Fruit fly (Drosophila melanogaster): ENCODE measurements around the gene Gyc89Da.

Gyc89Da gene

DNA sequence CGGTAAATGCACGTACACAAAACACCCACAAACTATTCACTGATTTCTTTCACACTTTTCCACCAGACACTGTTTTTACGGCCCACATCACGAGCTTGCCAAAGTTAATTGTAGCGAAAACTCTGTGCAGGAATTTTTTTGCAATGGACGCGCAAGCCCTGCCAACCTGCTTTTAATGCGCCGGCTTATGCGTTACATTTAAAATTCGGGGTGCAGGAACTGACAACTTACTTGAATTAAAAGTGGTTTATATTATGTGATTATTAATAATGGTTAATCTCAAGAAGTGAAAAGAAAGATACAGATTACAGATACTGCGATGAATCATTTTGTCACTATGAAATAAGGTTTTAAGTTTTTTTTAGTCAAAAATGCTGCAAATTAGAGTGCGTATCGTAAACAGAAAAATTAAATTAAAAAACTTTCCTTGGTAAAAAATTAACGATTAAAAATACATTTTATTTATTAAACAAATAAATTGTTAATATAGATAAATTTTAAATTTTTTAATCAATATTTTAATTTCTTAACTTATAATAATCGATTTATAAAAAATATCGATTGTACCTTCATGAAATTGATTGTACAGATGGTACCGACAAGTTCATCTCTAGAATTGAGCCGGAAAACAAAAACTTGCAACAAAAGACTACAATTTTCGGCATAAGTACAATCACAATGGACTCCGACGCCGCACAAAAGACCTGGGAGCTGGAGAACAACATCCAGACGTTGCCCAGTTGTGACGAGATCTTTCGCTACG lies 2.7 kb upstream of the Gyc89Da start, which contains the start of the genes CG42232 and CSN5:
Gene CG42232, minus strand, starts transcription at position 163 of the 763 bp plus-strand sequence.
Gene CSN5, plus strand, starts transcription at position 599 of the 763 bp plus-strand sequence.
- TF ChIP-seq Rel (GFP tag; optimal IDR thresholded peaks at IDR 0.05) = no peak
- TF ChIP-seq Rel (tag; optimal IDR thresholded peaks at IDR 0.05) = no peak
- no peak for TF ChIP-seq N (GFP tag; optimal IDR thresholded peaks at IDR 0.05)
- no peak for TF ChIP-seq dl (GFP tag; optimal IDR thresholded peaks at IDR 0.05; ENCODE audit: insufficient read depth in 1 of 2, partially characterized antibody in 2 of 2)
- TF ChIP-seq h (GFP tag; optimal IDR thresholded peaks at IDR 0.05) = no peak
- no peak for TF ChIP-seq OdsH (GFP tag; optimal IDR thresholded peaks at IDR 0.05)
- TF ChIP-seq Vsx2 (GFP tag; optimal IDR thresholded peaks at IDR 0.05; ENCODE audit: partially characterized antibody) = no peak
- TF ChIP-seq usp (GFP tag; optimal IDR thresholded peaks at IDR 0.05) = no peak
- no peak for TF ChIP-seq foxo (GFP tag; optimal IDR thresholded peaks at IDR 0.05)
- TF ChIP-seq pan (optimal IDR thresholded peaks at IDR 0.05) = no peak
- no peak for TF ChIP-seq woc (GFP tag; optimal IDR thresholded peaks at IDR 0.05)
- no peak for TF ChIP-seq Abd-B (GFP tag; optimal IDR thresholded peaks at IDR 0.05)
- no peak for TF ChIP-seq sv (GFP tag; optimal IDR thresholded peaks at IDR 0.05)
- no peak for TF ChIP-seq HLH106 (tag; optimal IDR thresholded peaks at IDR 0.05)
- TF ChIP-seq dmrt93B (GFP tag; optimal IDR thresholded peaks at IDR 0.05) = no peak
- no peak for TF ChIP-seq tai (GFP tag; optimal IDR thresholded peaks at IDR 0.05)
- no peak for TF ChIP-seq Myc (optimal IDR thresholded peaks at IDR 0.05)
- no peak for TF ChIP-seq fru (GFP tag; optimal IDR thresholded peaks at IDR 0.05)
- no peak for TF ChIP-seq GATAd (GFP tag; optimal IDR thresholded peaks at IDR 0.05)
- peak; percentile 58 for TF ChIP-seq Hr83 (GFP tag; optimal IDR thresholded peaks at IDR 0.05; ENCODE audit: poor library complexity, severe bottlenecking)
- TF ChIP-seq dsf (GFP tag; optimal IDR thresholded peaks at IDR 0.05; ENCODE audit: borderline replicate concordance) = peak; percentile 23
- TF ChIP-seq Hr78 (GFP tag; optimal IDR thresholded peaks at IDR 0.05) = no peak
- no peak for TF ChIP-seq br (GFP tag; optimal IDR thresholded peaks at IDR 0.05)
- no peak for TF ChIP-seq Jra (GFP tag; optimal IDR thresholded peaks at IDR 0.05)
- TF ChIP-seq psq (GFP tag; optimal IDR thresholded peaks at IDR 0.05) = peak; percentile 52
- TF ChIP-seq CG9705 (GFP tag; optimal IDR thresholded peaks at IDR 0.05) = peak; percentile 44
- TF ChIP-seq jim (GFP tag; optimal IDR thresholded peaks at IDR 0.05) = no peak

DNA sequence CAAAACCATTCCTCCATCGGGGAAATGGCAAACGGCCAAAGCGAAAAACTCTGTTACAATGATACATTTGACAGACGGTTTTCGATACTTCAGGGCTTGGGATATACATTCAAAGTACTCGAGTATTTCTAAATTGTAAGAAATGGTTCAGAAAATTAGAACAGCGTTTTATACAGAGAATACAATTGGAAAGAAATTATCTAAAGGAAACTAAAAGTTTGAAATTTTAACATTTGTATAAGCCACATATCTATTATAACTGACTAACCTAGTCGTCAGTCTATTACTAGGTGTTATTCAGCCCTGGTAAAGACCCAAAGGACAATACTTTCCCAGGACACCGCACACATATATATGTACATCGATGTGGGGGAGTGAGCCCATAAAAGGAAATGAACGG lies 4.1 kb downstream of the Gyc89Da start:
- TF ChIP-seq pan (optimal IDR thresholded peaks at IDR 0.05) (no peak), ey (GFP tag; optimal IDR thresholded peaks at IDR 0.05) (no peak), foxo (GFP tag; optimal IDR thresholded peaks at IDR 0.05) (no peak), h (GFP tag; optimal IDR thresholded peaks at IDR 0.05) (no peak), CrebA (GFP tag; optimal IDR thresholded peaks at IDR 0.05; ENCODE audit: borderline replicate concordance) (no peak), dmrt93B (GFP tag; optimal IDR thresholded peaks at IDR 0.05) (no peak), tai (GFP tag; optimal IDR thresholded peaks at IDR 0.05) (no peak), Rel (GFP tag; optimal IDR thresholded peaks at IDR 0.05) (no peak), Rel (tag; optimal IDR thresholded peaks at IDR 0.05) (no peak), N (GFP tag; optimal IDR thresholded peaks at IDR 0.05) (no peak), brk (GFP tag; optimal IDR thresholded peaks at IDR 0.05) (no peak), sv (GFP tag; optimal IDR thresholded peaks at IDR 0.05) (no peak), dsf (GFP tag; optimal IDR thresholded peaks at IDR 0.05; ENCODE audit: borderline replicate concordance) (no peak), Hr83 (GFP tag; optimal IDR thresholded peaks at IDR 0.05; ENCODE audit: poor library complexity, severe bottlenecking) (no peak), CG32264 (GFP tag; optimal IDR thresholded peaks at IDR 0.05) (no peak), Vsx2 (GFP tag; optimal IDR thresholded peaks at IDR 0.05; ENCODE audit: partially characterized antibody) (no peak)

DNA sequence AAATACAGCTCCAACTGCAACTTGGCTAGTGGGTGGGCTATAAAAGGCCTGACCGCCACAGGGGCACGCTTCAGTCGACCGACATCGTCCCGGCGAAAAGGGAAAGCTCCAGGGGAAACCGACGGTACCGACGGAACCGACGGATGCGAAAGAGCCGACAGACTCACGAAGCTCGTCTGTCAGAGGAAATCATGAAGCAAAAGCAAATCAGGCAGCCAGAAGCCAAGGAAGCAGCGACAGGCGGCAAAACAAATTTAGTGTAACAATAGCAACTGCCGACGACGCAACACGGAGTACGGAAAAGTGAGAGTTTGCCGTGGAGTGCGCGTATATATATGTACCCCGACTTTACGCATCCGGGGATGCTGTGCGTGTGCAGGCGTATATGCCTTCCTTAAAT lies 4.6 kb downstream of the Gyc89Da start, which contains the start of gene Gyc89Db:
Gene Gyc89Db, plus strand, starts transcription at position 78 of the 400 bp plus-strand sequence.
- no peak for TF ChIP-seq fru (GFP tag; optimal IDR thresholded peaks at IDR 0.05)
- no peak for TF ChIP-seq Vsx2 (GFP tag; optimal IDR thresholded peaks at IDR 0.05; ENCODE audit: partially characterized antibody)
- TF ChIP-seq sage (GFP tag; optimal IDR thresholded peaks at IDR 0.05) = no peak
- TF ChIP-seq tai (GFP tag; optimal IDR thresholded peaks at IDR 0.05) = no peak

DNA sequence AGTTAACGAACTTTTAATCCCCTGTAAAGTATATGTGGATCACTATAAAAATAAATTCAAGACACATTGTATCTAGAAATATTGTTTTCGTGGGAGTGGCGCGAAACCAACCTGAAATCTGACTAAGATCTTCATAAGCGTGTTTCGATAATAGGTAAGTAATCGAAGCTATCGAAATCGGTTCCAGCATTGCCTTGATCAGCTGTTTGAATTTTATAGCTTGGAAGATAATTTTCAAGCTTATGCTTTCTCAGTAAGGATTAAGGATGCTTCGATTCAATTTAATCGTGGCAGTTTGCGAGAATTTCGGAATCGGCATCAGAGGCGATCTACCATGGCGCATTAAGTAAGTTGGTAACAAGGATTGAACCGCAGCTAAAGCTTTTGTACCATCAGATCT lies 8.6 kb downstream of the Gyc89Da start, which contains the start of gene Dhfr:
Gene Dhfr, plus strand, starts transcription at position 173 of the 400 bp plus-strand sequence.
- no peak for TF ChIP-seq CG32264 (GFP tag; optimal IDR thresholded peaks at IDR 0.05)
- TF ChIP-seq Dif (GFP tag; optimal IDR thresholded peaks at IDR 0.05; ENCODE audit: partially characterized antibody) = no peak
- TF ChIP-seq jim (GFP tag; optimal IDR thresholded peaks at IDR 0.05) = no peak
- no peak for TF ChIP-seq Rel (GFP tag; optimal IDR thresholded peaks at IDR 0.05)
- no peak for TF ChIP-seq Rel (tag; optimal IDR thresholded peaks at IDR 0.05)
- TF ChIP-seq brk (GFP tag; optimal IDR thresholded peaks at IDR 0.05) = no peak
- TF ChIP-seq Abd-B (GFP tag; optimal IDR thresholded peaks at IDR 0.05) = no peak
- TF ChIP-seq Hr83 (GFP tag; optimal IDR thresholded peaks at IDR 0.05; ENCODE audit: poor library complexity, severe bottlenecking) = no peak
